Fruit fly (Drosophila melanogaster) whole organism, embryonic: ENCODE results near the gene Sirt6.

Source experiments
- CG13624 ChIP-seq: fragments of 200-800 bp; sonication (Bioruptor generic); optimal IDR thresholded peaks from 2 replicates; lab custom pipeline; 2016; ENCODE audit warnings: missing biosample characterization, missing genetic modification characterization
- CG15269 ChIP-seq: fragments of 200-800 bp; sonication (Bioruptor generic); optimal IDR thresholded peaks from 2 replicates; lab custom pipeline; 2018; ENCODE audit warnings: missing biosample characterization, mild to moderate bottlenecking, missing genetic modification characterization, moderate library complexity
- CG17186 ChIP-seq: fragments of 200-800 bp; sonication (Bioruptor generic); optimal IDR thresholded peaks from 3 replicates; lab custom pipeline; 2017; ENCODE audit warnings: missing biosample characterization, missing genetic modification reagents, missing genetic modification characterization
- CG18619 ChIP-seq: fragments of 200-800 bp; sonication (Bioruptor generic); optimal IDR thresholded peaks from 3 replicates; lab custom pipeline; 2017; ENCODE audit warnings: missing biosample characterization, mild to moderate bottlenecking, missing genetic modification characterization
- CG30431 ChIP-seq: fragments of 200-800 bp; sonication (Bioruptor generic); optimal IDR thresholded peaks from 2 replicates; lab custom pipeline; 2017; ENCODE audit warnings: missing biosample characterization, missing genetic modification characterization
- CG6254 ChIP-seq: fragments of 200-800 bp; sonication (Bioruptor generic); optimal IDR thresholded peaks from 3 replicates; lab custom pipeline; 2017; ENCODE audit warnings: mild to moderate bottlenecking, missing biosample characterization, missing genetic modification reagents, missing genetic modification characterization
- CG7357 ChIP-seq: fragments of 200-800 bp; sonication (Bioruptor generic); IDR thresholded peaks from 3 replicates; pipeline ENCODE4 v1.3.6; 2022; ENCODE audit warnings: missing biosample characterization, missing genetic modification characterization
- Poxn ChIP-seq: fragments of 200-800 bp; sonication (Bioruptor generic); IDR thresholded peaks from 2 replicates; pipeline ENCODE4 v1.3.6; 2022; ENCODE audit warnings: missing biosample characterization, missing genetic modification characterization
- Six4 ChIP-seq: fragments of 200-800 bp; sonication (Bioruptor generic); optimal IDR thresholded peaks from 2 replicates; lab custom pipeline; 2016; ENCODE audit warnings: missing biosample characterization, missing genetic modification characterization
- fu2 ChIP-seq: fragments of 200-800 bp; sonication (Bioruptor generic); optimal IDR thresholded peaks from 2 replicates; lab custom pipeline; 2016; ENCODE audit warnings: missing biosample characterization, missing genetic modification characterization
- ken ChIP-seq: fragments of 200-800 bp; sonication (Bioruptor generic); IDR thresholded peaks from 3 replicates; pipeline ENCODE4 v1.3.6; 2022; ENCODE audit warnings: missing biosample characterization, missing genetic modification characterization
- pita ChIP-seq: fragments of 200-800 bp; sonication (Bioruptor generic); optimal IDR thresholded peaks from 2 replicates; lab custom pipeline; 2017; ENCODE audit warnings: missing biosample characterization, mild to moderate bottlenecking, missing genetic modification characterization

- TF ChIP-seq pita (GFP tag; lab: Kevin White, UChicago) (no peak), Poxn (GFP tag; lab: Robert Waterston, UW) (no peak), CG17186 (no peak), CG7357 (GFP tag; lab: Robert Waterston, UW) (no peak), CG6254 (no peak), ken (GFP tag; lab: Robert Waterston, UW) (no peak), fu2 (GFP tag; lab: Kevin White, UChicago) (no peak), Six4 (GFP tag; lab: Kevin White, UChicago) (no peak), CG15269 (tag; lab: Kevin White, UChicago) (no peak), CG18619 (GFP tag; lab: Kevin White, UChicago) (no peak), CG13624 (GFP tag; lab: Kevin White, UChicago) (no peak), CG30431 (GFP tag; lab: Kevin White, UChicago) (no peak)
Measured at dm6 chr3R:10311076-10311744, 49.6 kb upstream of the Sirt6 start, which contains the start of gene CG6293.
